Worm (Caenorhabditis elegans) whole organism, L4/young adult: ENCODE data around the gene Y75B8A.24.

Experiments
- dao-5 ChIP-seq: sonication (generic microtip); optimal IDR thresholded peaks from 2 replicates; lab custom pipeline; 2016; ENCODE audit warnings: missing genotype, missing genetic modification characterization, moderate library complexity, missing compliant biosample characterization
- him-1 ChIP-seq: sonication (generic microtip); optimal IDR thresholded peaks from 2 replicates; lab custom pipeline; 2016; ENCODE audit warnings: missing genotype, missing genetic modification reagents, missing genetic modification characterization, missing compliant biosample characterization

- TF ChIP-seq him-1 (tag; lab: Kevin White, UChicago) (no peak), dao-5 (tag; lab: Kevin White, UChicago) (no peak)
Observed at ce11 chrIII:12233493-12233892, 40.1 kb downstream of the Y75B8A.24 start.
